Worm (Caenorhabditis elegans): ENCODE data around the gene C49C3.6.
A peak's percentile ranks its signal among the peaks of the same experiment; 100 is the strongest.

Gene C49C3.6

ce11 chrIV:17351586-17351985 lies 20.3 kb downstream of the C49C3.6 start, which contains the start of gene clec-199:
clec-199 (plus strand) TSS chrIV:17351886.
- no peak for TF ChIP-seq fos-1 (tag; optimal IDR thresholded peaks at IDR 0.05)
- TF ChIP-seq nhr-25 (tag; optimal IDR thresholded peaks at IDR 0.05): no peak
- no peak for TF ChIP-seq fkh-10 (GFP tag; optimal IDR thresholded peaks at IDR 0.05)
- no peak for TF ChIP-seq nhr-11 (tag; optimal IDR thresholded peaks at IDR 0.05)
- TF ChIP-seq pqm-1 (tag; optimal IDR thresholded peaks at IDR 0.05): no peak

- no peak for TF ChIP-seq unc-62 (GFP tag; optimal IDR thresholded peaks at IDR 0.05)
- TF ChIP-seq fkh-10 (GFP tag; optimal IDR thresholded peaks at IDR 0.05): no peak
- TF ChIP-seq tbx-2 (tag; optimal IDR thresholded peaks at IDR 0.05): no peak
- TF ChIP-seq egl-27 (tag; optimal IDR thresholded peaks at IDR 0.05): no peak
- TF ChIP-seq aly-2 (tag; optimal IDR thresholded peaks at IDR 0.05): no peak
- TF ChIP-seq nhr-77 (tag; optimal IDR thresholded peaks at IDR 0.05): no peak
- no peak for TF ChIP-seq hmg-11 (tag; optimal IDR thresholded peaks at IDR 0.05)
- no peak for TF ChIP-seq daf-12 (tag; optimal IDR thresholded peaks at IDR 0.05)
- no peak for TF ChIP-seq ceh-28 (tag; optimal IDR thresholded peaks at IDR 0.05)
- no peak for TF ChIP-seq ceh-16 (tag; optimal IDR thresholded peaks at IDR 0.05)
- TF ChIP-seq ceh-82 (tag; optimal IDR thresholded peaks at IDR 0.05): no peak
- TF ChIP-seq fos-1 (tag; optimal IDR thresholded peaks at IDR 0.05): no peak
- no peak for TF ChIP-seq ama-1 (optimal IDR thresholded peaks at IDR 0.05)
Observed at ce11 chrIV:17361143-17361542, 29.8 kb downstream of the C49C3.6 start, which contains the start of gene clec-202. clec-202 (plus strand) TSS chrIV:17361443.

ce11 chrIV:17367294-17367693 lies 36.0 kb downstream of the C49C3.6 start, which contains the start of gene zipt-17:
zipt-17 (minus strand) TSS chrIV:17367394.
- TF ChIP-seq lin-15B (tag; optimal IDR thresholded peaks at IDR 0.05): no peak
- no peak for TF ChIP-seq nhr-237 (tag; optimal IDR thresholded peaks at IDR 0.05)
- TF ChIP-seq R02D3.7 (tag; optimal IDR thresholded peaks at IDR 0.05): no peak
- TF ChIP-seq hmg-11 (tag; optimal IDR thresholded peaks at IDR 0.05): no peak

- TF ChIP-seq nhr-237 (tag; optimal IDR thresholded peaks at IDR 0.05): no peak
- no peak for TF ChIP-seq tbx-2 (tag; optimal IDR thresholded peaks at IDR 0.05)
- no peak for TF ChIP-seq ztf-11 (tag; optimal IDR thresholded peaks at IDR 0.05)
- TF ChIP-seq nhr-67 (tag; optimal IDR thresholded peaks at IDR 0.05): no peak
- TF ChIP-seq nhr-77 (tag; optimal IDR thresholded peaks at IDR 0.05): no peak
- no peak for TF ChIP-seq unc-62 (GFP tag; optimal IDR thresholded peaks at IDR 0.05)
- TF ChIP-seq hmg-11 (tag; optimal IDR thresholded peaks at IDR 0.05): no peak
- TF ChIP-seq lsy-12 (tag; optimal IDR thresholded peaks at IDR 0.05): no peak
- no peak for TF ChIP-seq fos-1 (tag; optimal IDR thresholded peaks at IDR 0.05)
- TF ChIP-seq nhr-12 (tag; optimal IDR thresholded peaks at IDR 0.05): no peak
Observed at ce11 chrIV:17368292-17368691, 37.0 kb downstream of the C49C3.6 start, which contains the start of gene trh-1. trh-1 (plus strand) TSS chrIV:17368592.

- TF ChIP-seq aly-2 (tag; optimal IDR thresholded peaks at IDR 0.05): no peak
- no peak for TF ChIP-seq lin-15B (tag; optimal IDR thresholded peaks at IDR 0.05)
- no peak for TF ChIP-seq elt-2 (tag; optimal IDR thresholded peaks at IDR 0.05)
Observed at ce11 chrIV:17371469-17371868, 40.1 kb downstream of the C49C3.6 start, which contains the start of gene C30H6.5. C30H6.5 (plus strand) TSS chrIV:17371769.

ce11 chrIV:17376127-17376526 lies 44.8 kb downstream of the C49C3.6 start, which contains the start of gene haf-1:
haf-1 (plus strand) TSS chrIV:17376427.
- TF ChIP-seq pqm-1 (tag; optimal IDR thresholded peaks at IDR 0.05) (peak; percentile 45), pha-4 (tag; optimal IDR thresholded peaks at IDR 0.05) (peak; percentile 43), unc-62 (GFP tag; optimal IDR thresholded peaks at IDR 0.05) (no peak)

ce11 chrIV:17380061-17380680 lies 48.8 kb downstream of the C49C3.6 start, which contains the start of the genes C30H6.9 and dlat-2:
C30H6.9 (minus strand) TSS chrIV:17380170.
dlat-2 (plus strand) TSS chrIV:17380626.
- TF ChIP-seq elt-2 (tag; optimal IDR thresholded peaks at IDR 0.05): peak; percentile 8
- TF ChIP-seq lin-15B (tag; optimal IDR thresholded peaks at IDR 0.05): peak; percentile 71
- TF ChIP-seq egl-27 (tag; optimal IDR thresholded peaks at IDR 0.05): no peak
- TF ChIP-seq pqm-1 (tag; optimal IDR thresholded peaks at IDR 0.05): no peak
- TF ChIP-seq tbx-2 (tag; optimal IDR thresholded peaks at IDR 0.05): no peak
- no peak for TF ChIP-seq elt-1 (tag; optimal IDR thresholded peaks at IDR 0.05)
- peak; percentile 24 for TF ChIP-seq hmg-11 (tag; optimal IDR thresholded peaks at IDR 0.05)
- no peak for TF ChIP-seq ceh-82 (tag; optimal IDR thresholded peaks at IDR 0.05)
- no peak for TF ChIP-seq nhr-11 (tag; optimal IDR thresholded peaks at IDR 0.05)
- peak; percentile 43 for TF ChIP-seq snpc-4 (tag; optimal IDR thresholded peaks at IDR 0.05)
- peak; percentile 94 for TF ChIP-seq pha-4 (tag; optimal IDR thresholded peaks at IDR 0.05)
- TF ChIP-seq nfya-1 (tag; optimal IDR thresholded peaks at IDR 0.05; ENCODE audit: insufficient read depth): peak; percentile 24
- no peak for TF ChIP-seq fos-1 (tag; optimal IDR thresholded peaks at IDR 0.05)
